Worm (Caenorhabditis elegans): ENCODE data around the gene ZC317.7.

ce11 chrV:5502701-5503100 lies 31.9 kb upstream of the ZC317.7 start:
- TF ChIP-seq lin-13 (tag; optimal IDR thresholded peaks at IDR 0.05) (no peak), pha-4 (tag; optimal IDR thresholded peaks at IDR 0.05) (no peak), nhr-76 (tag; optimal IDR thresholded peaks at IDR 0.05) (no peak), ztf-11 (tag; optimal IDR thresholded peaks at IDR 0.05) (no peak), nhr-28 (tag; optimal IDR thresholded peaks at IDR 0.05) (no peak), nhr-237 (tag; optimal IDR thresholded peaks at IDR 0.05) (no peak), snpc-4 (tag; optimal IDR thresholded peaks at IDR 0.05) (no peak), unc-62 (GFP tag; optimal IDR thresholded peaks at IDR 0.05) (no peak), lsy-2 (tag; optimal IDR thresholded peaks at IDR 0.05) (no peak), ces-1 (GFP tag; optimal IDR thresholded peaks at IDR 0.05) (no peak), unc-39 (tag; optimal IDR thresholded peaks at IDR 0.05) (no peak), blmp-1 (tag; optimal IDR thresholded peaks at IDR 0.05) (no peak)

Data from whole organism, mixed stage, embryonic.